Fruit fly (Drosophila melanogaster): ENCODE measurements around the gene Abd-B.

Abd-B gene

dm6 chr3R:16987220-16987923, 15.3 kb upstream of the Abd-B start, which contains the start of gene CG18622 (continued):
- TF ChIP-seq Dbx (GFP tag; IDR thresholded peaks at IDR 0.05) (peak; percentile 74; the same call in 2 of the 3 replicates), CG13894 (tag; optimal IDR thresholded peaks at IDR 0.05) (peak; percentile 95), pfk (GFP tag; optimal IDR thresholded peaks at IDR 0.05) (peak; percentile 12), sd (tag; optimal IDR thresholded peaks at IDR 0.05) (peak; percentile 61), Asciz (GFP tag; optimal IDR thresholded peaks at IDR 0.05) (peak; percentile 19), Blimp-1 (GFP tag; optimal IDR thresholded peaks at IDR 0.05) (peak; percentile 74), lab (GFP tag; optimal IDR thresholded peaks at IDR 0.05) (peak; percentile 26), Jarid2 (GFP tag; optimal IDR thresholded peaks at IDR 0.05) (peak; percentile 87), Optix (GFP tag; IDR thresholded peaks at IDR 0.05) (no peak), ranshi (GFP tag; IDR thresholded peaks at IDR 0.05) (peak; percentile 35; the same call in 1 of the 2 replicates), ERR (GFP tag; optimal IDR thresholded peaks at IDR 0.05) (peak; percentile 11), Bgb (GFP tag; IDR thresholded peaks at IDR 0.05; ENCODE audit: partially characterized antibody) (peak; percentile 74; the same call in 1 of the 2 replicates), lmd (GFP tag; IDR thresholded peaks at IDR 0.05) (peak; percentile 32; the same call in 1 of the 2 replicates), MBD-R2 (GFP tag; IDR thresholded peaks at IDR 0.05) (0 out of 2 replicates have a peak, but pooled peaks have one; percentile 19), sc (optimal IDR thresholded peaks at IDR 0.05) (no peak), sc (GFP tag; optimal IDR thresholded peaks at IDR 0.05) (peak; percentile 23), MTF-1 (GFP tag; optimal IDR thresholded peaks at IDR 0.05; ENCODE audit: borderline replicate concordance) (no peak), CG12659 (GFP tag; optimal IDR thresholded peaks at IDR 0.05) (peak; percentile 24), CG7987 (GFP tag; optimal IDR thresholded peaks at IDR 0.05) (peak; percentile 26), CG4730 (GFP tag; IDR thresholded peaks at IDR 0.05) (0 out of 2 replicates have a peak, but pooled peaks have one; percentile 19), nmo (GFP tag; optimal IDR thresholded peaks at IDR 0.05) (peak; percentile 12), CG13287 (GFP tag; IDR thresholded peaks at IDR 0.05; ENCODE audit: partially characterized antibody) (peak; percentile 63; the same call in 1 of the 2 replicates), CG18262 (tag; optimal IDR thresholded peaks at IDR 0.05) (peak; percentile 3), pb (GFP tag; optimal IDR thresholded peaks at IDR 0.05) (no peak), nom (GFP tag; optimal IDR thresholded peaks at IDR 0.05) (peak; percentile 15), Sox100B (GFP tag; optimal IDR thresholded peaks at IDR 0.05) (peak; percentile 11), bcd (GFP tag; optimal IDR thresholded peaks at IDR 0.05) (no peak), CG3163 (GFP tag; optimal IDR thresholded peaks at IDR 0.05) (peak; percentile 48), vnd (GFP tag; IDR thresholded peaks at IDR 0.05; ENCODE audit: partially characterized antibody) (peak; percentile 44; the same call in 1 of the 3 replicates), abd-A (tag; optimal IDR thresholded peaks at IDR 0.05) (peak; percentile 66), CG17361 (GFP tag; IDR thresholded peaks at IDR 0.05) (peak; percentile 8; the same call in 2 of the 3 replicates), CG17912 (GFP tag; optimal IDR thresholded peaks at IDR 0.05) (no peak), CG9437 (GFP tag; optimal IDR thresholded peaks at IDR 0.05) (no peak), sug (tag; optimal IDR thresholded peaks at IDR 0.05) (peak; percentile 83), Awh (GFP tag; IDR thresholded peaks at IDR 0.05) (0 out of 2 replicates have a peak, but pooled peaks have one; percentile 43), CG10543 (GFP tag; optimal IDR thresholded peaks at IDR 0.05) (peak; percentile 96), B-H2 (GFP tag; optimal IDR thresholded peaks at IDR 0.05) (peak; percentile 19)

Measured in whole organism, embryonic.